Fruit fly (Drosophila melanogaster) whole organism, embryonic: ENCODE data around the gene CG13117.

Source experiments
- Atf3 ChIP-seq: fragments of 200-800 bp; sonication (Bioruptor generic); optimal IDR thresholded peaks from 3 replicates; lab custom pipeline; 2016; ENCODE audit warnings: missing biosample characterization, missing genetic modification characterization
- BEAF-32 ChIP-seq: fragments of 200-800 bp; sonication (Bioruptor generic); optimal IDR thresholded peaks from 3 replicates; lab custom pipeline; 2017; ENCODE audit warnings: missing biosample characterization, missing genetic modification characterization, mild to moderate bottlenecking, moderate library complexity, missing genetic modification reagents
- Bgb ChIP-seq: fragments of 200-800 bp; sonication (Bioruptor generic); IDR thresholded peaks from 2 replicates; pipeline ENCODE4 v1.3.6; 2022; ENCODE audit warnings: missing biosample characterization, missing genetic modification characterization; ENCODE audit not compliant: partially characterized antibody
- CG10565 ChIP-seq: fragments of 200-800 bp; sonication (Bioruptor generic); optimal IDR thresholded peaks from 3 replicates; lab custom pipeline; 2016; ENCODE audit warnings: missing biosample characterization, mild to moderate bottlenecking, missing genetic modification characterization
- CG12155 ChIP-seq: fragments of 200-800 bp; sonication (Bioruptor generic); optimal IDR thresholded peaks from 3 replicates; lab custom pipeline; 2016; ENCODE audit warnings: missing biosample characterization, missing genetic modification characterization
- CG14667 ChIP-seq: fragments of 200-800 bp; sonication (Bioruptor generic); IDR thresholded peaks from 2 replicates; pipeline ENCODE4 v1.3.6; 2022; ENCODE audit warnings: missing biosample characterization, missing genetic modification characterization
- CG15514 ChIP-seq: fragments of 200-800 bp; sonication (Bioruptor generic); optimal IDR thresholded peaks from 3 replicates; lab custom pipeline; 2017; ENCODE audit warnings: missing biosample characterization, missing genetic modification characterization, mild to moderate bottlenecking, moderate library complexity, missing genetic modification reagents
- CG18262 ChIP-seq: fragments of 200-800 bp; optimal IDR thresholded peaks from 3 replicates; lab custom pipeline; 2019; ENCODE audit warnings: missing biosample characterization, mild to moderate bottlenecking, missing genetic modification characterization, moderate library complexity
- CG2120 ChIP-seq: fragments of 200-800 bp; sonication (Bioruptor generic); optimal IDR thresholded peaks from 3 replicates; lab custom pipeline; 2016; ENCODE audit warnings: missing biosample characterization, missing genetic modification characterization
- CG30431 ChIP-seq: fragments of 200-800 bp; sonication (Bioruptor generic); optimal IDR thresholded peaks from 2 replicates; lab custom pipeline; 2017; ENCODE audit warnings: missing biosample characterization, missing genetic modification characterization
- CG31365 ChIP-seq: fragments of 200-800 bp; sonication (Bioruptor generic); optimal IDR thresholded peaks from 2 replicates; lab custom pipeline; 2018; ENCODE audit warnings: missing biosample characterization, mild to moderate bottlenecking, missing genetic modification characterization
- CG42726 ChIP-seq: fragments of 200-800 bp; sonication (Bioruptor generic); IDR thresholded peaks from 2 replicates; pipeline ENCODE4 v1.3.6; 2022; ENCODE audit warnings: missing biosample characterization, missing genetic modification characterization; ENCODE audit not compliant: partially characterized antibody
- CG7745 ChIP-seq: fragments of 200-800 bp; sonication (Bioruptor generic); optimal IDR thresholded peaks from 2 replicates; lab custom pipeline; 2018; ENCODE audit warnings: missing biosample characterization, mild to moderate bottlenecking, missing genetic modification characterization, moderate library complexity
- CG8944 ChIP-seq: fragments of 200-800 bp; sonication (Bioruptor generic); optimal IDR thresholded peaks from 3 replicates; lab custom pipeline; 2016; ENCODE audit warnings: missing biosample characterization, missing genetic modification characterization
- CG9932 ChIP-seq: fragments of 200-800 bp; sonication (Bioruptor generic); IDR thresholded peaks from 2 replicates; pipeline ENCODE4 v1.3.6; 2022; ENCODE audit warnings: missing biosample characterization, missing genetic modification characterization
- Dek ChIP-seq: fragments of 200-800 bp; sonication (Bioruptor generic); optimal IDR thresholded peaks from 3 replicates; lab custom pipeline; 2019; ENCODE audit warnings: missing biosample characterization, mild to moderate bottlenecking, missing genetic modification characterization, moderate library complexity
- Ets97D ChIP-seq: fragments of 200-800 bp; sonication (Bioruptor generic); optimal IDR thresholded peaks from 3 replicates; lab custom pipeline; 2016; ENCODE audit warnings: missing biosample characterization, missing genetic modification characterization
- HLH3B ChIP-seq: fragments of 200-800 bp; sonication (Bioruptor generic); IDR thresholded peaks from 2 replicates; pipeline ENCODE4 v1.3.6; 2022; ENCODE audit warnings: missing biosample characterization, missing genetic modification characterization
- Hsf ChIP-seq: fragments of 200-800 bp; sonication (Bioruptor generic); optimal IDR thresholded peaks from 3 replicates; lab custom pipeline; 2016; ENCODE audit warnings: missing biosample characterization, missing genetic modification characterization
- Kr ChIP-seq: fragments of 200-800 bp; sonication (Bioruptor generic); optimal IDR thresholded peaks from 2 replicates; lab custom pipeline; 2017; ENCODE audit warnings: missing biosample characterization, mild to moderate bottlenecking, missing genetic modification characterization
- Mad ChIP-seq: fragments of 200-800 bp; sonication (Bioruptor generic); optimal IDR thresholded peaks from 2 replicates; lab custom pipeline; 2016; ENCODE audit warnings: missing biosample characterization, missing genetic modification characterization
- Stat92E ChIP-seq, 3 experiments: fragments of >200 bp in 2 of 3; fragments of 200-800 bp in 1 of 3; sonication (Bioruptor generic) in 1 of 3; optimal IDR thresholded peaks; 2 replicates each; lab custom pipeline; 2017 to 2019; ENCODE audit warnings: missing biosample characterization in 3 of 3, missing genetic modification characterization in 3 of 3, mild to moderate bottlenecking in 1 of 3, moderate library complexity in 1 of 3
- ap ChIP-seq: fragments of 200-800 bp; sonication (Bioruptor generic); IDR thresholded peaks from 2 replicates; pipeline ENCODE4 v1.3.6; 2022; ENCODE audit warnings: missing biosample characterization, missing genetic modification characterization
- bbx ChIP-seq: fragments of 200-800 bp; sonication (Bioruptor generic); IDR thresholded peaks from 2 replicates; pipeline ENCODE4 v1.3.6; 2022; ENCODE audit warnings: missing biosample characterization, missing genetic modification characterization; ENCODE audit not compliant: partially characterized antibody
- bowl ChIP-seq: fragments of 200-800 bp; sonication (Bioruptor generic); IDR thresholded peaks from 2 replicates; pipeline ENCODE4 v1.3.6; 2022; ENCODE audit warnings: missing biosample characterization, missing genetic modification characterization
- br ChIP-seq: fragments of >200 bp; optimal IDR thresholded peaks from 2 replicates; lab custom pipeline; 2017
- chm ChIP-seq: fragments of 200-800 bp; sonication (Bioruptor generic); IDR thresholded peaks from 2 replicates; pipeline ENCODE4 v1.3.6; 2022; ENCODE audit warnings: missing biosample characterization, missing genetic modification characterization
- ci ChIP-seq: fragments of 200-800 bp; sonication (Bioruptor generic); IDR thresholded peaks from 3 replicates; pipeline ENCODE4 v1.3.6; 2022; ENCODE audit warnings: missing biosample characterization, missing genetic modification characterization
- corto ChIP-seq: fragments of 200-800 bp; sonication (Bioruptor generic); optimal IDR thresholded peaks from 2 replicates; lab custom pipeline; 2016; ENCODE audit warnings: missing biosample characterization, mild to moderate bottlenecking, missing genetic modification characterization, moderate library complexity
- gce ChIP-seq: fragments of 200-800 bp; sonication (Bioruptor generic); IDR thresholded peaks from 3 replicates; pipeline ENCODE4 v1.3.6; 2022; ENCODE audit warnings: missing biosample characterization, missing genetic modification characterization
- gfzf ChIP-seq: fragments of 200-800 bp; sonication (Bioruptor generic); optimal IDR thresholded peaks from 2 replicates; lab custom pipeline; 2016; ENCODE audit warnings: missing biosample characterization, mild to moderate bottlenecking, missing genetic modification characterization, moderate library complexity
- grau ChIP-seq: fragments of 200-800 bp; optimal IDR thresholded peaks from 3 replicates; lab custom pipeline; 2019; ENCODE audit warnings: missing biosample characterization, mild to moderate bottlenecking, missing genetic modification characterization, moderate library complexity
- grn ChIP-seq: fragments of 200-800 bp; sonication (Bioruptor generic); optimal IDR thresholded peaks from 3 replicates; lab custom pipeline; 2017; ENCODE audit warnings: missing biosample characterization, missing genetic modification characterization
- gsb-n ChIP-seq: fragments of 200-800 bp; sonication (Bioruptor generic); optimal IDR thresholded peaks from 3 replicates; lab custom pipeline; 2018; ENCODE audit warnings: missing biosample characterization, mild to moderate bottlenecking, missing genetic modification characterization
- knrl ChIP-seq: fragments of 200-800 bp; sonication (Bioruptor generic); IDR thresholded peaks from 3 replicates; pipeline ENCODE4 v1.3.6; 2022; ENCODE audit warnings: missing biosample characterization, missing genetic modification characterization; ENCODE audit not compliant: partially characterized antibody
- lbe ChIP-seq: fragments of 200-800 bp; sonication (Bioruptor generic); optimal IDR thresholded peaks from 2 replicates; lab custom pipeline; 2016; ENCODE audit warnings: missing biosample characterization, mild to moderate bottlenecking, missing genetic modification characterization
- lilli ChIP-seq: fragments of 200-800 bp; sonication (Bioruptor generic); optimal IDR thresholded peaks from 3 replicates; lab custom pipeline; 2016; ENCODE audit warnings: missing biosample characterization, missing genetic modification characterization
- mam ChIP-seq: fragments of 200-800 bp; sonication (Bioruptor generic); optimal IDR thresholded peaks from 3 replicates; lab custom pipeline; 2016; ENCODE audit warnings: missing biosample characterization, missing genetic modification characterization
- psq ChIP-seq: fragments of 200-800 bp; sonication (Bioruptor generic); optimal IDR thresholded peaks from 2 replicates; lab custom pipeline; 2017; ENCODE audit warnings: missing biosample characterization, missing genetic modification characterization
- run ChIP-seq: fragments of 200-800 bp; sonication (Bioruptor generic); optimal IDR thresholded peaks from 3 replicates; lab custom pipeline; 2018; ENCODE audit warnings: missing biosample characterization, mild to moderate bottlenecking, missing genetic modification characterization
- sc ChIP-seq, 3 experiments: fragments of >200 bp in 2 of 3; fragments of 200-800 bp in 1 of 3; sonication (Bioruptor generic) in 1 of 3; optimal IDR thresholded peaks; 2 replicates in 2 of 3; 3 replicates in 1 of 3; lab custom pipeline; 2017; ENCODE audit warnings: mild to moderate bottlenecking in 1 of 3, missing biosample characterization in 1 of 3, missing genetic modification characterization in 1 of 3, missing genetic modification reagents in 1 of 3
- slou ChIP-seq: fragments of 200-800 bp; sonication (Bioruptor generic); optimal IDR thresholded peaks from 3 replicates; lab custom pipeline; 2016; ENCODE audit warnings: missing biosample characterization, missing genetic modification characterization
- slp2 ChIP-seq: fragments of 200-800 bp; sonication (Bioruptor generic); optimal IDR thresholded peaks from 2 replicates; lab custom pipeline; 2016; ENCODE audit warnings: missing biosample characterization, missing genetic modification characterization
- so ChIP-seq: fragments of 200-800 bp; sonication (Bioruptor generic); IDR thresholded peaks from 3 replicates; pipeline ENCODE4 v1.3.6; 2022; ENCODE audit warnings: missing biosample characterization, missing genetic modification characterization
- toy ChIP-seq: fragments of 200-800 bp; sonication (Bioruptor generic); IDR thresholded peaks from 2 replicates; pipeline ENCODE4 v1.3.6; 2022; ENCODE audit warnings: missing biosample characterization, missing genetic modification characterization
- ttk ChIP-seq: fragments of 200-800 bp; sonication (Bioruptor generic); IDR thresholded peaks from 2 replicates; pipeline ENCODE4 v2.1.2; 2022; ENCODE audit warnings: missing biosample characterization, missing genetic modification characterization
- tup ChIP-seq: fragments of 200-800 bp; sonication (Bioruptor generic); optimal IDR thresholded peaks from 2 replicates; lab custom pipeline; 2016; ENCODE audit warnings: missing biosample characterization, mild to moderate bottlenecking, missing genetic modification characterization, moderate library complexity
- vnd ChIP-seq: fragments of 200-800 bp; sonication (Bioruptor generic); IDR thresholded peaks from 3 replicates; pipeline ENCODE4 v1.3.6; 2022; ENCODE audit warnings: missing biosample characterization, missing genetic modification characterization; ENCODE audit not compliant: partially characterized antibody
- zen2 ChIP-seq: fragments of 200-800 bp; sonication (Bioruptor generic); IDR thresholded peaks from 3 replicates; pipeline ENCODE4 v1.3.6; 2022; ENCODE audit warnings: missing biosample characterization, missing genetic modification characterization; ENCODE audit not compliant: partially characterized antibody
- zfh1 ChIP-seq: fragments of 200-800 bp; sonication (Bioruptor generic); IDR thresholded peaks from 3 replicates; pipeline ENCODE4 v1.3.6; 2022; ENCODE audit warnings: missing biosample characterization, missing genetic modification characterization

The CG13117 gene

dm6 chr2L:9700454-9700853 lies 36.0 kb upstream of the CG13117 start, which contains the start of gene pelo (continued):
- TF ChIP-seq Stat92E (GFP tag; optimal IDR thresholded peaks at IDR 0.05; lab: Kevin White, UChicago) = peak in 1 of 3 experiments; percentile 2
- no peak; the same call in 1 of the 2 replicates for TF ChIP-seq bbx (GFP tag; lab: Robert Waterston, UW)
- TF ChIP-seq tup (GFP tag; lab: Kevin White, UChicago) = peak; percentile 39
- no peak for TF ChIP-seq toy (GFP tag; lab: Robert Waterston, UW)
- no peak for TF ChIP-seq CG42726 (GFP tag; lab: Robert Waterston, UW)
- peak; percentile 27 for TF ChIP-seq CG30431 (GFP tag; lab: Kevin White, UChicago)
- TF ChIP-seq gsb-n (tag; lab: Kevin White, UChicago) = peak; percentile 60
- no peak for TF ChIP-seq Atf3 (GFP tag; lab: Kevin White, UChicago)
- TF ChIP-seq grn (GFP tag; lab: Kevin White, UChicago) = peak; percentile 4
- no peak for TF ChIP-seq gce
- no peak for TF ChIP-seq sc (optimal IDR thresholded peaks at IDR 0.05; lab: Kevin White, UChicago)
- TF ChIP-seq sc (GFP tag; optimal IDR thresholded peaks at IDR 0.05; lab: Kevin White, UChicago) = peak; percentile 21
- peak; percentile 70 for TF ChIP-seq CG2120 (GFP tag; lab: Kevin White, UChicago)
- peak; percentile 5 for TF ChIP-seq Mad (GFP tag; lab: Kevin White, UChicago)
- peak; percentile 54; the same call in 1 of the 2 replicates for TF ChIP-seq HLH3B (GFP tag; lab: Robert Waterston, UW)
- no peak for TF ChIP-seq CG8944
- TF ChIP-seq psq (GFP tag; lab: Kevin White, UChicago) = no peak
- TF ChIP-seq CG12155 (GFP tag; lab: Kevin White, UChicago) = peak; percentile 68
- TF ChIP-seq grau = peak; percentile 73
- peak; percentile 90 for TF ChIP-seq Kr (GFP tag; lab: Kevin White, UChicago)
- TF ChIP-seq slp2 (GFP tag; lab: Kevin White, UChicago) = no peak
- TF ChIP-seq CG15514 (GFP tag; lab: Kevin White, UChicago) = peak; percentile 81
- TF ChIP-seq CG7745 (tag; lab: Kevin White, UChicago) = no peak
- no peak for TF ChIP-seq mam
- peak; percentile 14 for TF ChIP-seq Hsf (GFP tag; lab: Kevin White, UChicago)
- peak; percentile 53; the same call in 2 of the 3 replicates for TF ChIP-seq ci
- no peak for TF ChIP-seq br
- TF ChIP-seq ttk = peak; percentile 54; the same call in 1 of the 2 replicates
- TF ChIP-seq CG31365 = no peak
- TF ChIP-seq lbe (GFP tag; lab: Kevin White, UChicago) = peak; percentile 70
- TF ChIP-seq run = peak; percentile 26
- peak; percentile 45 for TF ChIP-seq corto (GFP tag; lab: Kevin White, UChicago)
- TF ChIP-seq Dek (tag; lab: Kevin White, UChicago) = peak; percentile 72
- peak; percentile 62 for TF ChIP-seq CG9932
- no peak for TF ChIP-seq Bgb (GFP tag; lab: Robert Waterston, UW)
- peak; percentile 30 for TF ChIP-seq slou (GFP tag; lab: Kevin White, UChicago)
- peak; percentile 47 for TF ChIP-seq gfzf
- TF ChIP-seq Ets97D = peak; percentile 73
- 0 out of 3 replicates have a peak, but pooled peaks have one; percentile 31 for TF ChIP-seq so (GFP tag; lab: Robert Waterston, UW)
- no peak for TF ChIP-seq CG10565 (GFP tag; lab: Kevin White, UChicago)
- no peak for TF ChIP-seq bowl (GFP tag; lab: Robert Waterston, UW)
- TF ChIP-seq CG18262 (tag; lab: Kevin White, UChicago) = peak; percentile 64
- TF ChIP-seq lilli (GFP tag; lab: Kevin White, UChicago) = peak; percentile 59
- TF ChIP-seq zfh1 (GFP tag; lab: Robert Waterston, UW) = peak; percentile 76; the same call in 2 of the 3 replicates
- peak; percentile 39 for TF ChIP-seq BEAF-32 (GFP tag; lab: Kevin White, UChicago)
- no peak for TF ChIP-seq ap
- no peak for TF ChIP-seq chm (GFP tag; lab: Robert Waterston, UW)
- no peak; the same call in 2 of the 3 replicates for TF ChIP-seq knrl (GFP tag; lab: Robert Waterston, UW)
- TF ChIP-seq CG14667 (GFP tag; lab: Robert Waterston, UW) = no peak
- no peak for TF ChIP-seq vnd (GFP tag; lab: Robert Waterston, UW)
- TF ChIP-seq zen2 (GFP tag; lab: Robert Waterston, UW) = no peak
